Fruit fly (Drosophila melanogaster) whole organism, embryonic: ENCODE data around the gene Nep6.
A peak's percentile ranks its signal among the peaks of the same experiment; 100 is the strongest.

ENCODE experiments used
- Blimp-1 ChIP-seq: fragments of 200-800 bp; sonication (Bioruptor generic); optimal IDR thresholded peaks from 3 replicates; lab custom pipeline; 2018; ENCODE audit warnings: missing biosample characterization, missing genetic modification characterization, mild to moderate bottlenecking, moderate library complexity, missing genetic modification reagents
- BtbVII ChIP-seq: fragments of 200-800 bp; sonication (Bioruptor generic); optimal IDR thresholded peaks from 3 replicates; lab custom pipeline; 2017; ENCODE audit warnings: missing biosample characterization, mild to moderate bottlenecking, missing genetic modification characterization
- CG10147 ChIP-seq: fragments of 200-800 bp; sonication (Bioruptor generic); optimal IDR thresholded peaks from 2 replicates; lab custom pipeline; 2019; ENCODE audit warnings: missing biosample characterization, mild to moderate bottlenecking, missing genetic modification characterization, moderate library complexity
- CG10267 ChIP-seq: fragments of 200-800 bp; sonication (Bioruptor generic); optimal IDR thresholded peaks from 2 replicates; lab custom pipeline; 2018; ENCODE audit warnings: missing biosample characterization, mild to moderate bottlenecking, missing genetic modification characterization, moderate library complexity
- CG12104 ChIP-seq: fragments of 200-800 bp; sonication (Bioruptor generic); optimal IDR thresholded peaks from 3 replicates; lab custom pipeline; 2016; ENCODE audit warnings: missing biosample characterization, missing genetic modification characterization
- CG13424 ChIP-seq: fragments of 200-800 bp; sonication (Bioruptor generic); optimal IDR thresholded peaks from 2 replicates; lab custom pipeline; 2019; ENCODE audit warnings: missing biosample characterization, mild to moderate bottlenecking, missing genetic modification characterization, moderate library complexity
- CG1603 ChIP-seq: fragments of 200-800 bp; sonication (Bioruptor generic); optimal IDR thresholded peaks from 2 replicates; lab custom pipeline; 2019; ENCODE audit warnings: missing biosample characterization, mild to moderate bottlenecking, missing genetic modification characterization, moderate library complexity
- CG2678 ChIP-seq: fragments of 200-800 bp; sonication (Bioruptor generic); optimal IDR thresholded peaks from 3 replicates; lab custom pipeline; 2019; ENCODE audit warnings: missing biosample characterization, mild to moderate bottlenecking, missing genetic modification characterization, moderate library complexity
- CG32772 ChIP-seq: fragments of 200-800 bp; sonication (Bioruptor generic); IDR thresholded peaks from 2 replicates; pipeline ENCODE4 v1.3.6; 2022; ENCODE audit warnings: missing biosample characterization, missing genetic modification characterization
- CG33213 ChIP-seq: fragments of 200-800 bp; sonication (Bioruptor generic); optimal IDR thresholded peaks from 3 replicates; lab custom pipeline; 2016; ENCODE audit warnings: missing biosample characterization, missing genetic modification characterization
- CG34224 ChIP-seq: fragments of 200-800 bp; sonication (Bioruptor generic); IDR thresholded peaks from 3 replicates; pipeline ENCODE4 v1.3.6; 2022; ENCODE audit warnings: missing biosample characterization, missing genetic modification characterization; ENCODE audit not compliant: partially characterized antibody
- CG4404 ChIP-seq: fragments of 200-800 bp; sonication (Bioruptor generic); IDR thresholded peaks from 2 replicates; pipeline ENCODE4 v1.3.6; 2022; ENCODE audit warnings: missing biosample characterization, missing genetic modification characterization
- CG6254 ChIP-seq: fragments of 200-800 bp; sonication (Bioruptor generic); optimal IDR thresholded peaks from 3 replicates; lab custom pipeline; 2017; ENCODE audit warnings: mild to moderate bottlenecking, missing biosample characterization, missing genetic modification reagents, missing genetic modification characterization
- CG7786 ChIP-seq: fragments of 200-800 bp; sonication (Bioruptor generic); optimal IDR thresholded peaks from 2 replicates; lab custom pipeline; 2016; ENCODE audit warnings: missing biosample characterization, missing genetic modification characterization
- CG8281 ChIP-seq: fragments of 200-800 bp; sonication (Bioruptor generic); optimal IDR thresholded peaks from 2 replicates; lab custom pipeline; 2018; ENCODE audit warnings: missing biosample characterization, mild to moderate bottlenecking, missing genetic modification characterization, moderate library complexity
- CG8359 ChIP-seq: fragments of 200-800 bp; sonication (Bioruptor generic); optimal IDR thresholded peaks from 2 replicates; lab custom pipeline; 2017; ENCODE audit warnings: missing biosample characterization, mild to moderate bottlenecking, missing genetic modification characterization, borderline replicate concordance
- CG8924 ChIP-seq: fragments of 200-800 bp; optimal IDR thresholded peaks from 3 replicates; lab custom pipeline; 2019; ENCODE audit warnings: missing biosample characterization, mild to moderate bottlenecking, missing genetic modification characterization, moderate library complexity
- CG9817 ChIP-seq: fragments of 200-800 bp; sonication (Bioruptor generic); optimal IDR thresholded peaks from 2 replicates; lab custom pipeline; 2018; ENCODE audit warnings: missing biosample characterization, mild to moderate bottlenecking, missing genetic modification characterization, moderate library complexity
- D19A ChIP-seq: fragments of 200-800 bp; optimal IDR thresholded peaks from 3 replicates; lab custom pipeline; 2019; ENCODE audit warnings: missing biosample characterization, mild to moderate bottlenecking, missing genetic modification characterization, moderate library complexity
- Dll ChIP-seq: fragments of 200-800 bp; sonication (Bioruptor generic); IDR thresholded peaks from 4 replicates; pipeline ENCODE4 v1.3.6; 2022; ENCODE audit warnings: missing biosample characterization, missing genetic modification characterization; ENCODE audit not compliant: partially characterized antibody
- Doc3 ChIP-seq: fragments of 200-800 bp; sonication (Bioruptor generic); IDR thresholded peaks from 3 replicates; pipeline ENCODE4 v1.3.6; 2022; ENCODE audit warnings: missing biosample characterization, missing genetic modification characterization; ENCODE audit not compliant: partially characterized antibody
- E2f1 ChIP-seq: fragments of 200-800 bp; sonication (Bioruptor generic); IDR thresholded peaks from 2 replicates; pipeline ENCODE4 v1.3.6; 2022; ENCODE audit warnings: missing biosample characterization, missing genetic modification characterization
- HmgZ ChIP-seq: fragments of 200-800 bp; sonication (Bioruptor generic); optimal IDR thresholded peaks from 2 replicates; lab custom pipeline; 2018; ENCODE audit warnings: missing biosample characterization, mild to moderate bottlenecking, missing genetic modification characterization
- Hr51 ChIP-seq, 2 experiments: fragments of 200-800 bp; sonication (Bioruptor generic); optimal IDR thresholded peaks; 2 replicates in 1 of 2; 3 replicates in 1 of 2; lab custom pipeline; 2016 to 2018; ENCODE audit warnings: missing biosample characterization in 2 of 2, missing genetic modification characterization in 2 of 2, mild to moderate bottlenecking in 1 of 2, moderate library complexity in 1 of 2
- Jarid2 ChIP-seq: fragments of 200-800 bp; sonication (Bioruptor generic); optimal IDR thresholded peaks from 3 replicates; lab custom pipeline; 2017; ENCODE audit warnings: mild to moderate bottlenecking, missing biosample characterization, missing genetic modification reagents, missing genetic modification characterization
- Mad ChIP-seq: fragments of 200-800 bp; sonication (Bioruptor generic); optimal IDR thresholded peaks from 2 replicates; lab custom pipeline; 2016; ENCODE audit warnings: missing biosample characterization, missing genetic modification characterization
- Ptx1 ChIP-seq: fragments of 200-800 bp; sonication (Bioruptor generic); IDR thresholded peaks from 2 replicates; pipeline ENCODE4 v1.3.6; 2022; ENCODE audit warnings: missing biosample characterization, missing genetic modification characterization
- Taf1 ChIP-seq: fragments of 200-800 bp; sonication (Bioruptor generic); IDR thresholded peaks from 2 replicates; pipeline ENCODE4 v1.3.6; 2022; ENCODE audit warnings: missing biosample characterization, missing genetic modification characterization
- Tbp ChIP-seq: fragments of >200 bp; optimal IDR thresholded peaks from 2 replicates; lab custom pipeline; 2018; ENCODE audit warnings: missing biosample characterization, missing genetic modification characterization
- YL-1 ChIP-seq: fragments of 200-800 bp; sonication (Bioruptor generic); optimal IDR thresholded peaks from 3 replicates; lab custom pipeline; 2017; ENCODE audit warnings: missing biosample characterization, mild to moderate bottlenecking, missing genetic modification characterization
- amos ChIP-seq: fragments of 200-800 bp; sonication (Bioruptor generic); IDR thresholded peaks from 2 replicates; pipeline ENCODE4 v1.3.6; 2022; ENCODE audit warnings: missing biosample characterization, missing genetic modification characterization; ENCODE audit not compliant: partially characterized antibody
- ap ChIP-seq: fragments of 200-800 bp; sonication (Bioruptor generic); IDR thresholded peaks from 2 replicates; pipeline ENCODE4 v1.3.6; 2022; ENCODE audit warnings: missing biosample characterization, missing genetic modification characterization
- caup ChIP-seq: fragments of 200-800 bp; sonication (Bioruptor generic); optimal IDR thresholded peaks from 3 replicates; lab custom pipeline; 2017; ENCODE audit warnings: missing biosample characterization, mild to moderate bottlenecking, missing genetic modification characterization, moderate library complexity; ENCODE audit not compliant: severe bottlenecking
- cg ChIP-seq: fragments of 200-800 bp; sonication (Bioruptor generic); optimal IDR thresholded peaks from 3 replicates; lab custom pipeline; 2019; ENCODE audit warnings: missing biosample characterization, mild to moderate bottlenecking, missing genetic modification characterization, moderate library complexity
- chif ChIP-seq, 2 experiments: fragments of 200-800 bp; sonication (Bioruptor generic); optimal IDR thresholded peaks; 3 replicates each; lab custom pipeline; 2016; ENCODE audit warnings: missing biosample characterization in 2 of 2, missing genetic modification characterization in 2 of 2
- insv ChIP-seq, 2 experiments: fragments of 200-800 bp; sonication (Bioruptor generic); optimal IDR thresholded peaks; 3 replicates each; lab custom pipeline; 2016 to 2018; ENCODE audit warnings: missing biosample characterization in 2 of 2, missing genetic modification characterization in 2 of 2
- mam ChIP-seq: fragments of 200-800 bp; sonication (Bioruptor generic); optimal IDR thresholded peaks from 3 replicates; lab custom pipeline; 2016; ENCODE audit warnings: missing biosample characterization, missing genetic modification characterization
- mirr ChIP-seq: fragments of 200-800 bp; sonication (Bioruptor generic); optimal IDR thresholded peaks from 3 replicates; lab custom pipeline; 2018; ENCODE audit warnings: missing biosample characterization, mild to moderate bottlenecking, missing genetic modification characterization
- onecut ChIP-seq: fragments of 200-800 bp; sonication (Bioruptor generic); IDR thresholded peaks from 2 replicates; pipeline ENCODE4 v1.3.6; 2022; ENCODE audit warnings: missing biosample characterization, missing genetic modification characterization
- pita ChIP-seq: fragments of 200-800 bp; sonication (Bioruptor generic); optimal IDR thresholded peaks from 2 replicates; lab custom pipeline; 2017; ENCODE audit warnings: missing biosample characterization, mild to moderate bottlenecking, missing genetic modification characterization
- pnt ChIP-seq: fragments of 200-800 bp; sonication (Bioruptor generic); optimal IDR thresholded peaks from 3 replicates; lab custom pipeline; 2016; ENCODE audit warnings: missing biosample characterization, missing genetic modification characterization
- sens-2 ChIP-seq: fragments of 200-800 bp; sonication (Bioruptor generic); IDR thresholded peaks from 2 replicates; pipeline ENCODE4 v1.3.6; 2022; ENCODE audit warnings: missing biosample characterization, missing genetic modification characterization
- sim ChIP-seq: fragments of 200-800 bp; sonication (Bioruptor generic); IDR thresholded peaks from 2 replicates; pipeline ENCODE4 v1.3.6; 2022; ENCODE audit warnings: missing biosample characterization, missing genetic modification characterization
- sisA ChIP-seq: fragments of 200-800 bp; sonication (Bioruptor generic); IDR thresholded peaks from 2 replicates; pipeline ENCODE4 v1.3.6; 2022; ENCODE audit warnings: missing biosample characterization, missing genetic modification characterization
- slbo ChIP-seq: fragments of 200-800 bp; sonication (Bioruptor generic); IDR thresholded peaks from 2 replicates; pipeline ENCODE4 v1.3.6; 2022; ENCODE audit warnings: missing biosample characterization, missing genetic modification characterization
- sob ChIP-seq: fragments of 200-800 bp; sonication (Bioruptor generic); IDR thresholded peaks from 2 replicates; pipeline ENCODE4 v1.3.6; 2022; ENCODE audit warnings: missing biosample characterization, missing genetic modification characterization
- tll ChIP-seq, 2 experiments: fragments of 200-800 bp in 1 of 2; fragments of >200 bp in 1 of 2; sonication (Bioruptor generic) in 1 of 2; optimal IDR thresholded peaks; 2 replicates each; lab custom pipeline; 2017 to 2019; ENCODE audit warnings: missing biosample characterization in 2 of 2, missing genetic modification characterization in 2 of 2, mild to moderate bottlenecking in 1 of 2, moderate library complexity in 1 of 2
- tna ChIP-seq: fragments of 200-800 bp; sonication (Bioruptor generic); IDR thresholded peaks from 2 replicates; pipeline ENCODE4 v1.3.6; 2022; ENCODE audit warnings: missing biosample characterization, missing genetic modification characterization; ENCODE audit not compliant: partially characterized antibody
- trem ChIP-seq: fragments of 200-800 bp; optimal IDR thresholded peaks from 3 replicates; lab custom pipeline; 2019; ENCODE audit warnings: missing biosample characterization, mild to moderate bottlenecking, missing genetic modification characterization, moderate library complexity
- z ChIP-seq: fragments of 200-800 bp; sonication (Bioruptor generic); IDR thresholded peaks from 3 replicates; pipeline ENCODE4 v1.3.6; 2022; ENCODE audit warnings: missing biosample characterization, missing genetic modification characterization

Gene Nep6

dm6 chrX:12765076-12765475, 36.4 kb upstream of the Nep6 start, which contains the start of gene Agpat1 (continued):
- no peak for TF ChIP-seq Tbp
- no peak for TF ChIP-seq Ptx1 (GFP tag; lab: Robert Waterston, UW)
- peak; percentile 80 for TF ChIP-seq CG34224 (GFP tag; lab: Robert Waterston, UW)
- TF ChIP-seq Doc3: peak; percentile 70; the same call in 2 of the 3 replicates
- no peak for TF ChIP-seq trem (tag; lab: Kevin White, UChicago)
- no peak for TF ChIP-seq sim (GFP tag; lab: Robert Waterston, UW)
- peak; percentile 43 for TF ChIP-seq tna
- TF ChIP-seq CG8359 (GFP tag; lab: Kevin White, UChicago): no peak
- no peak for TF ChIP-seq CG12104
- no peak for TF ChIP-seq caup (GFP tag; lab: Kevin White, UChicago)
- TF ChIP-seq mirr (GFP tag; lab: Kevin White, UChicago): no peak
- TF ChIP-seq CG4404 (GFP tag; lab: Robert Waterston, UW): no peak
- no peak for TF ChIP-seq ap
- no peak for TF ChIP-seq Mad (GFP tag; lab: Kevin White, UChicago)
- no peak for TF ChIP-seq CG8924 (tag; lab: Kevin White, UChicago)
- TF ChIP-seq CG1603: no peak
- TF ChIP-seq tll (GFP tag; optimal IDR thresholded peaks at IDR 0.05; lab: Kevin White, UChicago): no peak
- TF ChIP-seq sens-2 (GFP tag; lab: Robert Waterston, UW): no peak
- no peak for TF ChIP-seq CG9817 (tag; lab: Kevin White, UChicago)
- TF ChIP-seq YL-1 (GFP tag; lab: Kevin White, UChicago): no peak
- no peak for TF ChIP-seq mam (GFP tag; lab: Kevin White, UChicago)
- no peak for TF ChIP-seq CG10267 (tag; lab: Kevin White, UChicago)
- no peak for TF ChIP-seq E2f1 (GFP tag; lab: Robert Waterston, UW)
- no peak for TF ChIP-seq CG7786 (GFP tag; lab: Kevin White, UChicago)
- TF ChIP-seq Blimp-1: no peak
- no peak for TF ChIP-seq pnt (GFP tag; lab: Kevin White, UChicago)
- no peak for TF ChIP-seq insv (GFP tag; optimal IDR thresholded peaks at IDR 0.05; lab: Kevin White, UChicago)
- no peak for TF ChIP-seq Jarid2
- TF ChIP-seq CG33213 (GFP tag; lab: Kevin White, UChicago): no peak
- peak; percentile 84 for TF ChIP-seq amos
- TF ChIP-seq pita (GFP tag; lab: Kevin White, UChicago): no peak
- no peak for TF ChIP-seq CG13424
- TF ChIP-seq CG8281 (tag; lab: Kevin White, UChicago): no peak
- TF ChIP-seq sob (GFP tag; lab: Robert Waterston, UW): no peak
- no peak for TF ChIP-seq onecut (GFP tag; lab: Robert Waterston, UW)
- no peak for TF ChIP-seq Taf1 (GFP tag; lab: Robert Waterston, UW)
- no peak for TF ChIP-seq Hr51 (GFP tag; optimal IDR thresholded peaks at IDR 0.05; lab: Kevin White, UChicago)
- no peak for TF ChIP-seq CG2678
- TF ChIP-seq chif (GFP tag; optimal IDR thresholded peaks at IDR 0.05; lab: Kevin White, UChicago): no peak
- TF ChIP-seq BtbVII (GFP tag; lab: Kevin White, UChicago): no peak
- no peak for TF ChIP-seq z (GFP tag; lab: Robert Waterston, UW)
- no peak for TF ChIP-seq CG10147 (GFP tag; lab: Kevin White, UChicago)
- TF ChIP-seq cg (GFP tag; lab: Kevin White, UChicago): no peak
- no peak for TF ChIP-seq CG32772 (GFP tag; lab: Robert Waterston, UW)
- TF ChIP-seq HmgZ (tag; lab: Kevin White, UChicago): no peak
- TF ChIP-seq sisA (GFP tag; lab: Robert Waterston, UW): no peak
- no peak for TF ChIP-seq D19A
- no peak for TF ChIP-seq slbo
- TF ChIP-seq Dll: peak; percentile 85; the same call in 3 of the 4 replicates
- no peak for TF ChIP-seq CG6254 (GFP tag; lab: Kevin White, UChicago)
